Worm (Caenorhabditis elegans) whole organism, L3 larva: Measurements from ENCODE around the gene nspb-6.

Source experiments
- elt-2 ChIP-seq: sonication (generic microtip); optimal IDR thresholded peaks from 2 replicates; lab custom pipeline; 2016; ENCODE audit warnings: missing genetic modification reagents, mild to moderate bottlenecking, missing genetic modification characterization, missing compliant biosample characterization
- elt-3 ChIP-seq, 3 experiments: fragments of 150-350 bp in 1 of 3; sonication (generic microtip) in 2 of 3; optimal IDR thresholded peaks; 2 replicates in 2 of 3; 4 replicates in 1 of 3; lab custom pipeline; 2014 to 2017; ENCODE audit warnings: missing biosample characterization in 3 of 3, missing genetic modification characterization in 3 of 3

DNA sequence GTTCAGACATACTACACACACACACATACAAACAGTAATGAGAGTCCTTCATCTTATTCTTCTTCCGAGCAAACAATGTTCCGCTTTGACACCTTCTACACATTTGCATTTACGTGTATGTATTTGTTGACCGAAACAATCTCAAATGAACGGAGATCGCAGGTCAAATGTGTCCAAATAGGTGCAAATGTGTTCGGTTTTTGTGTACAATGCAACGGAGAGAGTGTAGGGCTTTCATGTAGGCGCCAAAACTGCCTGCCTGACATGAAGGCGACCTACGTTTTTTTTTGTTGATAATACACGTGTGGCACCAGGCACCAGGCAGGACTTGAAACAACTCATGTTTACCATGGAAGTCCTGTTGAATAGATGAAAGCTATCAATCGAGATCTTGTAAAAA lies 38.3 kb upstream of the nspb-6 start:
- TF ChIP-seq elt-2 (tag; lab: Kevin White, UChicago) = no peak
- no peak for TF ChIP-seq elt-3 (tag; optimal IDR thresholded peaks at IDR 0.05; lab: Kevin White, UChicago)
